Fruit fly (Drosophila melanogaster): ENCODE data around the gene CG12091.

Gene CG12091

dm6 chr3L:1584003-1584402 is 47.4 kb upstream of the CG12091 start:
- TF ChIP-seq sage (GFP tag; optimal IDR thresholded peaks at IDR 0.05) (no peak), woc (GFP tag; optimal IDR thresholded peaks at IDR 0.05) (no peak), Jra (GFP tag; optimal IDR thresholded peaks at IDR 0.05) (no peak), rgr (GFP tag; optimal IDR thresholded peaks at IDR 0.05) (peak; percentile 27), usp (GFP tag; optimal IDR thresholded peaks at IDR 0.05) (no peak), h (GFP tag; optimal IDR thresholded peaks at IDR 0.05) (peak; percentile 50), fru (GFP tag; optimal IDR thresholded peaks at IDR 0.05) (peak; percentile 32), OdsH (GFP tag; optimal IDR thresholded peaks at IDR 0.05) (peak; percentile 15), ey (GFP tag; optimal IDR thresholded peaks at IDR 0.05) (peak; percentile 23), CrebA (GFP tag; optimal IDR thresholded peaks at IDR 0.05; ENCODE audit: borderline replicate concordance) (no peak), foxo (GFP tag; optimal IDR thresholded peaks at IDR 0.05) (peak in 1 of 2 experiments; percentile 48), dl (GFP tag; optimal IDR thresholded peaks at IDR 0.05; ENCODE audit: insufficient read depth in 1 of 2, partially characterized antibody in 2 of 2) (no peak), Myc (optimal IDR thresholded peaks at IDR 0.05) (no peak), Dfd (GFP tag; optimal IDR thresholded peaks at IDR 0.05) (no peak), Sp1 (GFP tag; optimal IDR thresholded peaks at IDR 0.05) (no peak), CG32264 (GFP tag; optimal IDR thresholded peaks at IDR 0.05) (no peak), br (GFP tag; optimal IDR thresholded peaks at IDR 0.05) (peak; percentile 8), tai (GFP tag; optimal IDR thresholded peaks at IDR 0.05) (peak; percentile 4)

dm6 chr3L:1580821-1581220 is 44.2 kb upstream of the CG12091 start:
- no peak for TF ChIP-seq Rel (GFP tag; optimal IDR thresholded peaks at IDR 0.05)
- TF ChIP-seq Rel (tag; optimal IDR thresholded peaks at IDR 0.05) = no peak
- no peak for TF ChIP-seq Vsx2 (GFP tag; optimal IDR thresholded peaks at IDR 0.05; ENCODE audit: partially characterized antibody)
- no peak for TF ChIP-seq dl (GFP tag; optimal IDR thresholded peaks at IDR 0.05; ENCODE audit: insufficient read depth in 1 of 2, partially characterized antibody in 2 of 2)
- TF ChIP-seq Dfd (GFP tag; optimal IDR thresholded peaks at IDR 0.05) = no peak

dm6 chr3L:1580194-1580593 is 43.6 kb upstream of the CG12091 start:
- no peak for TF ChIP-seq fru (GFP tag; optimal IDR thresholded peaks at IDR 0.05)
- TF ChIP-seq dsf (GFP tag; optimal IDR thresholded peaks at IDR 0.05; ENCODE audit: borderline replicate concordance) = no peak
- no peak for TF ChIP-seq foxo (GFP tag; optimal IDR thresholded peaks at IDR 0.05)
- no peak for TF ChIP-seq Abd-B (GFP tag; optimal IDR thresholded peaks at IDR 0.05)
- no peak for TF ChIP-seq HLH106 (tag; optimal IDR thresholded peaks at IDR 0.05)
- TF ChIP-seq Vsx2 (GFP tag; optimal IDR thresholded peaks at IDR 0.05; ENCODE audit: partially characterized antibody) = no peak
- no peak for TF ChIP-seq pan (optimal IDR thresholded peaks at IDR 0.05)
- TF ChIP-seq usp (GFP tag; optimal IDR thresholded peaks at IDR 0.05) = no peak
- TF ChIP-seq h (GFP tag; optimal IDR thresholded peaks at IDR 0.05) = no peak
- no peak for TF ChIP-seq lola (GFP tag; optimal IDR thresholded peaks at IDR 0.05)

dm6 chr3L:1579169-1579853 is 42.7 kb upstream of the CG12091 start:
- TF ChIP-seq Mio (GFP tag; optimal IDR thresholded peaks at IDR 0.05) (no peak), Hnf4 (GFP tag; optimal IDR thresholded peaks at IDR 0.05) (no peak), Myc (optimal IDR thresholded peaks at IDR 0.05) (no peak), ey (GFP tag; optimal IDR thresholded peaks at IDR 0.05) (peak; percentile 3), h (GFP tag; optimal IDR thresholded peaks at IDR 0.05) (peak; percentile 69), psq (GFP tag; optimal IDR thresholded peaks at IDR 0.05) (no peak), Rel (GFP tag; optimal IDR thresholded peaks at IDR 0.05) (no peak), Rel (tag; optimal IDR thresholded peaks at IDR 0.05) (no peak), foxo (GFP tag; optimal IDR thresholded peaks at IDR 0.05) (peak in 1 of 2 experiments; percentile 9), brk (GFP tag; optimal IDR thresholded peaks at IDR 0.05) (no peak), br (GFP tag; optimal IDR thresholded peaks at IDR 0.05) (peak; percentile 38), GATAd (GFP tag; optimal IDR thresholded peaks at IDR 0.05) (no peak), dmrt93B (GFP tag; optimal IDR thresholded peaks at IDR 0.05) (peak; percentile 5), dl (GFP tag; optimal IDR thresholded peaks at IDR 0.05; ENCODE audit: insufficient read depth in 1 of 2, partially characterized antibody in 2 of 2) (no peak), OdsH (GFP tag; optimal IDR thresholded peaks at IDR 0.05) (peak; percentile 40), HLH106 (tag; optimal IDR thresholded peaks at IDR 0.05) (peak; percentile 16), rgr (GFP tag; optimal IDR thresholded peaks at IDR 0.05) (no peak), woc (GFP tag; optimal IDR thresholded peaks at IDR 0.05) (no peak), Dif (GFP tag; optimal IDR thresholded peaks at IDR 0.05; ENCODE audit: partially characterized antibody) (no peak), Sp1 (GFP tag; optimal IDR thresholded peaks at IDR 0.05) (peak; percentile 40), CG9705 (GFP tag; optimal IDR thresholded peaks at IDR 0.05) (no peak), fru (GFP tag; optimal IDR thresholded peaks at IDR 0.05) (peak; percentile 61), Hr83 (GFP tag; optimal IDR thresholded peaks at IDR 0.05; ENCODE audit: poor library complexity, severe bottlenecking) (no peak), jim (GFP tag; optimal IDR thresholded peaks at IDR 0.05) (no peak), pan (optimal IDR thresholded peaks at IDR 0.05) (no peak), Abd-B (GFP tag; optimal IDR thresholded peaks at IDR 0.05) (no peak), N (GFP tag; optimal IDR thresholded peaks at IDR 0.05) (no peak)
